Worm (Caenorhabditis elegans) whole organism, young adult: ENCODE results near the gene srx-135.

Experiments used
- ama-1 ChIP-seq, 3 experiments: fragments of 150-350 bp in 1 of 3; sonication (generic microtip) in 2 of 3; optimal IDR thresholded peaks; 2 replicates each; lab custom pipeline; 2014 to 2018; ENCODE audit warnings: missing biosample characterization in 2 of 3, missing genetic modification characterization in 2 of 3, missing genetic modification reagents in 2 of 3
- ceh-27 ChIP-seq: fragments of 200-800 bp; sonication (Bioruptor generic); optimal IDR thresholded peaks from 2 replicates; lab custom pipeline; 2018; ENCODE audit warnings: mild to moderate bottlenecking, missing genetic modification characterization, moderate library complexity, missing compliant biosample characterization
- ekl-4 ChIP-seq: fragments of 200-800 bp; sonication (Bioruptor generic); IDR thresholded peaks from 2 replicates; pipeline ENCODE4 v1.3.6; 2022; ENCODE audit warnings: missing genetic modification reagents, missing genetic modification characterization, missing compliant biosample characterization
- him-1 ChIP-seq: sonication (generic microtip); optimal IDR thresholded peaks from 2 replicates; lab custom pipeline; 2016; ENCODE audit warnings: missing genotype, missing genetic modification reagents, missing genetic modification characterization, missing compliant biosample characterization
- hlh-12 ChIP-seq: sonication (generic microtip); optimal IDR thresholded peaks from 2 replicates; lab custom pipeline; 2016; ENCODE audit warnings: missing genetic modification characterization, missing compliant biosample characterization
- lin-35 ChIP-seq, 3 experiments: fragments of 150-350 bp in 2 of 3; sonication (generic microtip) in 1 of 3; optimal IDR thresholded peaks; 2 replicates each; lab custom pipeline; 2014 to 2018; ENCODE audit warnings: missing biosample characterization in 3 of 3, missing genetic modification characterization in 3 of 3, missing genetic modification reagents in 3 of 3
- unc-130 ChIP-seq: sonication (generic microtip); optimal IDR thresholded peaks from 2 replicates; lab custom pipeline; 2016; ENCODE audit warnings: missing genetic modification reagents, missing genetic modification characterization, missing compliant biosample characterization
- ztf-22 ChIP-seq: fragments of 200-800 bp; sonication (Bioruptor generic); optimal IDR thresholded peaks from 2 replicates; lab custom pipeline; 2018; ENCODE audit warnings: mild to moderate bottlenecking, missing genetic modification characterization, moderate library complexity, missing compliant biosample characterization

DNA sequence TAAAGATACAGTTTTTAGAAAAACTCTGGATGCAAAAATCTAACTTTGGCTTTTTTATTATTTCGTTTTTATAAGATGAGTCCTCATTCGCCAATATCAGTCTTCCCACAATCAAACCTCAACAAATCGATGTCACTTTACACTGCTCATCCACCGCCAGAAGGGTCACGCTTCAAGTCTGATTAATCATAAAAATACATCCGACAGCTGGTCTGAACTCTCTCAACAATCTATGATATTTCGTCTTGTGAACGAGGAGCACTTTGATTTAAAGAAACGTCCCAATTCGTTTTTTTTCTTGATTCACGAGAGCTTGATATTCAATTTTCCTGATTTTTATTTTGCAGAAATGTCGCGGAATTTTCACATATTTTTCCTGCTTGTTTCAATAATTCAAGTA lies 31.1 kb upstream of the srx-135 start, which contains the start of gene nrf-5:
- no peak for TF ChIP-seq ekl-4 (GFP tag; lab: Robert Waterston, UW)
- TF ChIP-seq ztf-22 (GFP tag; lab: Kevin White, UChicago) = no peak
- no peak for TF ChIP-seq him-1 (tag; lab: Kevin White, UChicago)
- no peak for TF ChIP-seq ceh-27 (GFP tag; lab: Kevin White, UChicago)
- no peak for TF ChIP-seq hlh-12 (tag; lab: Kevin White, UChicago)
- no peak for TF ChIP-seq ama-1 (optimal IDR thresholded peaks at IDR 0.05; lab: Kevin White, UChicago)
- no peak for TF ChIP-seq ama-1 (GFP tag; optimal IDR thresholded peaks at IDR 0.05; lab: Kevin White, UChicago)
- TF ChIP-seq lin-35 (GFP tag; optimal IDR thresholded peaks at IDR 0.05; lab: Kevin White, UChicago) = no peak
- TF ChIP-seq unc-130 = no peak
